Worm (Caenorhabditis elegans): ENCODE results near the gene dct-14.

dct-14 gene

DNA sequence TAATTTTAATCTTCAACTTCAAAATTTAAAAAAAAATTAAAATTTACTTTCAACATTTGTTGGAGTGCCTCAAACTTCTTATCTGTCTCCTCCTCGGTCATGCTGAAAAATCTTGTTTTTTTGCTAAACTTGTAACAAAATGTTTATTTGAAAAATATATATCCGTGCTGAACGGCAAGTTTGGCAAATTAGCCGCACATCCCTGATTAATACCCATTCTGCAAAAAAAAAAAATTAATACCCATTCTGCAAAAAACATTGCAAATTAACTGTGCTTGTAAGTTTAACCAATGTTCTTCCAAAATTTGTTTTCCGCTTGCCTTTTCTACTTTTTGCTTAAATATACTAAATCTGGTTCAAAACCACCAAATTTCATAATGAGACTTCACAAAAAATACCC lies 47.2 kb downstream of the dct-14 start, which contains the start of gene F48F5.6:
Gene F48F5.6, minus strand, starts transcription at position 101 of the 400 bp plus-strand sequence.
- TF ChIP-seq ekl-4 (GFP tag; IDR thresholded peaks at IDR 0.05) (no peak), dox-1 (GFP tag; IDR thresholded peaks at IDR 0.05) (no peak), aptf-2 (GFP tag; conservative IDR thresholded peaks at IDR 0.05) (no peak), tbx-9 (tag; optimal IDR thresholded peaks at IDR 0.05; ENCODE audit: borderline replicate concordance) (no peak), mes-4 (tag; optimal IDR thresholded peaks at IDR 0.05) (no peak), let-607 (tag; optimal IDR thresholded peaks at IDR 0.05) (no peak), nhr-179 (tag; optimal IDR thresholded peaks at IDR 0.05) (no peak)

DNA sequence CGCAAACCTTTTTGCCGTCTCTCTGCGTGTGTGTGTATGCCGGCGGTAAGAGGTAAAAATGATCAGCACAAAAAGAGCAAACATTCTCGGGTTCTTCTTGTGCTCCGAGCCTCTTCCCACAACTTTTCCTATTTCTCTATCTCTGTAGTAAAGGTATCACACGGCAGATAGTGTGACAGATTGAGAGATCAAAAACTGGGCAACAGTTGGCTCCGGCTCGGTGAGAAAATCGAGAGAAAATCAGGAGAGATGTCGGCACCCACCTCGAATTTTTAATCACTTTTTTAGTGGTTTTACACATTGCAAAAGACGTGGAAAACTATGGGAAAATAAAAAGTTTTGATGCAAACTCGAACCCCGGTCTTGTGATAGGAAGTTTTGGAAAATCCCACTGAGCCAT lies 48.5 kb downstream of the dct-14 start:
- TF ChIP-seq ztf-3 (GFP tag; optimal IDR thresholded peaks at IDR 0.05) (no peak), lin-54 (GFP tag; optimal IDR thresholded peaks at IDR 0.05) (no peak), ceh-100 (GFP tag; IDR thresholded peaks at IDR 0.05) (no peak), B0019.2 (GFP tag; conservative IDR thresholded peaks at IDR 0.05) (no peak), F23B12.7 (tag; optimal IDR thresholded peaks at IDR 0.05; ENCODE audit: insufficient read depth) (no peak), ama-1 (optimal IDR thresholded peaks at IDR 0.05) (no peak), ama-1 (GFP tag; optimal IDR thresholded peaks at IDR 0.05) (no peak), xnd-1 (tag; optimal IDR thresholded peaks at IDR 0.05) (no peak), dox-1 (GFP tag; IDR thresholded peaks at IDR 0.05) (no peak), rcor-1 (GFP tag; IDR thresholded peaks at IDR 0.05) (no peak), F33H1.4 (GFP tag; IDR thresholded peaks at IDR 0.05) (no peak), mel-28 (tag; optimal IDR thresholded peaks at IDR 0.05; ENCODE audit: borderline replicate concordance) (no peak), pbrm-1 (GFP tag; IDR thresholded peaks at IDR 0.05) (no peak), nfya-1 (tag; optimal IDR thresholded peaks at IDR 0.05; ENCODE audit: borderline replicate concordance, insufficient read depth) (no peak), K12H6.12 (tag; optimal IDR thresholded peaks at IDR 0.05) (no peak), nhr-179 (tag; optimal IDR thresholded peaks at IDR 0.05) (no peak)
